Worm (Caenorhabditis elegans): ENCODE results near the gene Y75B8A.32.

ce11 chrIII:12359265-12359664 is 904 bp upstream of the Y75B8A.32 start, which contains the start of gene Y75B8A.34:
- TF ChIP-seq scrt-1 (GFP tag; IDR thresholded peaks at IDR 0.05) (no peak), tra-4 (tag; optimal IDR thresholded peaks at IDR 0.05) (no peak), pes-1 (GFP tag; IDR thresholded peaks at IDR 0.05) (no peak), ama-1 (optimal IDR thresholded peaks at IDR 0.05) (no peak), ceh-36 (tag; optimal IDR thresholded peaks at IDR 0.05) (no peak)

All from whole organism, early embryonic.